Fruit fly (Drosophila melanogaster): ENCODE results near the gene ntc.

The ntc gene

DNA sequence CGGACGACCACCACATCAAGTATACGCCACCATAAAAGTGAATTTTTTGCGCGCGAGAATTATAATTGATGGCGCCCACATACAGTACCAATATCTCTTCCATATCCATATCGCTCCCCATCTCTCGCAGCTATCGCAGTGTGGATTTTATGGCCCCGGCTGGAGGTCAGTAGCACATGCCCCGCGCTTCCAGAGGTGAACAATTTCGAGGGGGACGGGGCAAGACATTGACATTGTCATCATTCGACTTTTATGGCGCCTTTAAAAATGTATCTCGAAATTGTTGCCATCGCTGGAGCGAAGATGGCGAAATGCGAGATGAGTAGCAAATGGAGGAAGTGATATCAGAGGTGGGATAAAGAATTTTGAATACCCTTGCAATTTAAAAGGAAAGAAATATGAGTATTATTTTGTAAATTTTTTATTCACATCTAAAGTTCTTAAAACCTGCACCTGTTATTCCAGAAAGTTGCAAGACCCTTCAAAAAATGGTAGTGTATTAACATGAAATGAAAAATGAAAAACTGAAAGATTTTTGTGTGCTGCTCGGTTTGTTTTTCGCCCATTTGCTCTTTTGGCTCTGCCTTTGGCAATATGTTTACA lies 45.8 kb downstream of the ntc start:
- TF ChIP-seq CG8301 (tag; optimal IDR thresholded peaks at IDR 0.05) (no peak), CG9948 (tag; optimal IDR thresholded peaks at IDR 0.05) (no peak), EcR (GFP tag; optimal IDR thresholded peaks at IDR 0.05) (peak; percentile 54)

dm6 chr3L:3758603-3759002 lies 47.7 kb downstream of the ntc start:
- TF ChIP-seq CG10348 (GFP tag; IDR thresholded peaks at IDR 0.05), result no peak
- no peak for TF ChIP-seq CG13204 (GFP tag; optimal IDR thresholded peaks at IDR 0.05)
- no peak for TF ChIP-seq D1 (tag; optimal IDR thresholded peaks at IDR 0.05)
- TF ChIP-seq gl (tag; optimal IDR thresholded peaks at IDR 0.05), result no peak
- TF ChIP-seq CG14655 (GFP tag; optimal IDR thresholded peaks at IDR 0.05), result no peak

- TF ChIP-seq CG8159 (tag; optimal IDR thresholded peaks at IDR 0.05), result no peak
- no peak for TF ChIP-seq CG32121 (GFP tag; IDR thresholded peaks at IDR 0.05)
- no peak for TF ChIP-seq Pif1B (GFP tag; optimal IDR thresholded peaks at IDR 0.05)
- no peak for TF ChIP-seq Snoo (tag; optimal IDR thresholded peaks at IDR 0.05)
- TF ChIP-seq rn (GFP tag; IDR thresholded peaks at IDR 0.05), result no peak
- no peak for TF ChIP-seq Ets98B (GFP tag; IDR thresholded peaks at IDR 0.05)
Observed at dm6 chr3L:3755713-3756112, 50.5 kb downstream of the ntc start.

dm6 chr3L:3755101-3755500 lies 51.2 kb downstream of the ntc start, which contains the start of gene ppk27:
Gene ppk27 (minus strand): TSS chr3L:3755201.
- no peak for TF ChIP-seq Snoo (tag; optimal IDR thresholded peaks at IDR 0.05)
- no peak for TF ChIP-seq Pif1A (GFP tag; optimal IDR thresholded peaks at IDR 0.05)
- TF ChIP-seq D1 (tag; optimal IDR thresholded peaks at IDR 0.05), result no peak
- no peak for TF ChIP-seq CG10348 (GFP tag; IDR thresholded peaks at IDR 0.05)
